Fruit fly (Drosophila melanogaster): ENCODE measurements around the gene CG9399.

The CG9399 gene

dm6 chr3R:9534125-9534496 is 39.9 kb downstream of the CG9399 start (continued):
- peak; percentile 70 for TF ChIP-seq zfh2 (GFP tag; optimal IDR thresholded peaks at IDR 0.05)
- no peak for TF ChIP-seq Dll (GFP tag; IDR thresholded peaks at IDR 0.05; ENCODE audit: partially characterized antibody)
- peak; percentile 93 for TF ChIP-seq Camta (GFP tag; optimal IDR thresholded peaks at IDR 0.05)
- TF ChIP-seq CG16813 (GFP tag; IDR thresholded peaks at IDR 0.05; ENCODE audit: partially characterized antibody): no peak
- peak; percentile 82 for TF ChIP-seq CG3065 (GFP tag; optimal IDR thresholded peaks at IDR 0.05)
- peak; percentile 77 for TF ChIP-seq Bdp1 (GFP tag; optimal IDR thresholded peaks at IDR 0.05)
- no peak for TF ChIP-seq ato (GFP tag; IDR thresholded peaks at IDR 0.05; ENCODE audit: partially characterized antibody)
- TF ChIP-seq fd96Cb (tag; optimal IDR thresholded peaks at IDR 0.05): peak; percentile 96
- peak; percentile 88 for TF ChIP-seq slp2 (GFP tag; optimal IDR thresholded peaks at IDR 0.05)
- TF ChIP-seq CG17802 (tag; optimal IDR thresholded peaks at IDR 0.05): peak; percentile 79
- peak; percentile 95 for TF ChIP-seq Xbp1 (GFP tag; optimal IDR thresholded peaks at IDR 0.05)
- TF ChIP-seq CG11695 (GFP tag; IDR thresholded peaks at IDR 0.05): peak; percentile 90
- peak; percentile 91 for TF ChIP-seq ind (GFP tag; optimal IDR thresholded peaks at IDR 0.05)
- peak; percentile 51 for TF ChIP-seq CG4282 (GFP tag; optimal IDR thresholded peaks at IDR 0.05)
- TF ChIP-seq Lhr (GFP tag; optimal IDR thresholded peaks at IDR 0.05): peak; percentile 89
- peak; percentile 75 for TF ChIP-seq Myb (GFP tag; optimal IDR thresholded peaks at IDR 0.05)
- peak; percentile 97 for TF ChIP-seq CG17361 (GFP tag; IDR thresholded peaks at IDR 0.05)
- peak; percentile 91 for TF ChIP-seq tgo (GFP tag; IDR thresholded peaks at IDR 0.05)
- TF ChIP-seq CG11560 (tag; IDR thresholded peaks at IDR 0.05): no peak
- peak; percentile 75 for TF ChIP-seq toy (GFP tag; IDR thresholded peaks at IDR 0.05)
- no peak for TF ChIP-seq Hr39 (optimal IDR thresholded peaks at IDR 0.05)
- TF ChIP-seq CG18262 (tag; optimal IDR thresholded peaks at IDR 0.05): peak; percentile 95
- TF ChIP-seq ase (GFP tag; IDR thresholded peaks at IDR 0.05): peak; percentile 93
- peak; percentile 98 for TF ChIP-seq CG31441 (GFP tag; IDR thresholded peaks at IDR 0.05)
- TF ChIP-seq Hsf (GFP tag; optimal IDR thresholded peaks at IDR 0.05): peak; percentile 92
- peak; percentile 87 for TF ChIP-seq CG3281 (GFP tag; optimal IDR thresholded peaks at IDR 0.05)
- TF ChIP-seq ham (GFP tag; IDR thresholded peaks at IDR 0.05): 0 out of 2 replicates have a peak, but pooled peaks have one; percentile 21
- peak; percentile 86 for TF ChIP-seq B-H1 (GFP tag; IDR thresholded peaks at IDR 0.05)
- TF ChIP-seq CG8290 (GFP tag; optimal IDR thresholded peaks at IDR 0.05): peak; percentile 77
- TF ChIP-seq CG8290 (tag; optimal IDR thresholded peaks at IDR 0.05): peak in 1 of 2 experiments; percentile 66
- TF ChIP-seq CG32767 (GFP tag; IDR thresholded peaks at IDR 0.05): peak; percentile 74; the same call in 1 of the 2 replicates
- TF ChIP-seq slou (GFP tag; optimal IDR thresholded peaks at IDR 0.05): peak; percentile 11
- TF ChIP-seq CG18599 (GFP tag; optimal IDR thresholded peaks at IDR 0.05): peak; percentile 87
- TF ChIP-seq vnd (GFP tag; IDR thresholded peaks at IDR 0.05; ENCODE audit: partially characterized antibody): no peak
- TF ChIP-seq klu (GFP tag; IDR thresholded peaks at IDR 0.05): peak; percentile 70
- peak; percentile 80 for TF ChIP-seq CG6813 (GFP tag; optimal IDR thresholded peaks at IDR 0.05)
- TF ChIP-seq PHDP (tag; optimal IDR thresholded peaks at IDR 0.05): peak; percentile 96
- peak; percentile 31; the same call in 1 of the 2 replicates for TF ChIP-seq Doc2 (GFP tag; IDR thresholded peaks at IDR 0.05)
- TF ChIP-seq CG5180 (GFP tag; optimal IDR thresholded peaks at IDR 0.05): no peak
- TF ChIP-seq Poxn (GFP tag; IDR thresholded peaks at IDR 0.05): peak; percentile 37; the same call in 1 of the 2 replicates
- peak; percentile 95 for TF ChIP-seq CG17328 (GFP tag; IDR thresholded peaks at IDR 0.05)
- no peak; the same call in 1 of the 2 replicates for TF ChIP-seq CG3847 (GFP tag; IDR thresholded peaks at IDR 0.05)
- TF ChIP-seq CG15601 (tag; optimal IDR thresholded peaks at IDR 0.05): peak; percentile 93
- peak; percentile 54 for TF ChIP-seq CG15696 (tag; optimal IDR thresholded peaks at IDR 0.05)
- TF ChIP-seq HLHmδ (GFP tag; optimal IDR thresholded peaks at IDR 0.05): no peak
- TF ChIP-seq CG1647 (GFP tag; optimal IDR thresholded peaks at IDR 0.05): peak; percentile 90
- peak; percentile 86 for TF ChIP-seq CG4730 (GFP tag; IDR thresholded peaks at IDR 0.05)
- peak; percentile 95 for TF ChIP-seq CG17829 (tag; optimal IDR thresholded peaks at IDR 0.05)
- peak; percentile 93 for TF ChIP-seq Atf-2 (GFP tag; optimal IDR thresholded peaks at IDR 0.05)
- peak; percentile 80 for TF ChIP-seq luna (GFP tag; optimal IDR thresholded peaks at IDR 0.05)
- TF ChIP-seq jumu (GFP tag; optimal IDR thresholded peaks at IDR 0.05): peak; percentile 81
- TF ChIP-seq CG15073 (GFP tag; optimal IDR thresholded peaks at IDR 0.05): peak; percentile 76

Measured in whole organism, embryonic.